Worm (Caenorhabditis elegans) whole organism, L1 larva: Measurements from ENCODE around the gene F36H9.2.
A peak's percentile ranks its signal among the peaks of the same experiment; 100 is the strongest.

ENCODE experiments used
- C16A3.4 ChIP-seq: fragments of 150-350 bp; optimal IDR thresholded peaks from 2 replicates; lab custom pipeline; 2014; ENCODE audit warnings: missing biosample characterization, missing genetic modification characterization
- C34B4.2 ChIP-seq: sonication (generic microtip); optimal IDR thresholded peaks from 2 replicates; lab custom pipeline; 2017; ENCODE audit warnings: mild to moderate bottlenecking, missing genetic modification characterization, missing compliant biosample characterization
- aly-2 ChIP-seq: fragments of 150-350 bp; optimal IDR thresholded peaks from 2 replicates; lab custom pipeline; 2014; ENCODE audit warnings: missing biosample characterization, missing genetic modification characterization
- ama-1 ChIP-seq: fragments of 150-350 bp; optimal IDR thresholded peaks from 2 replicates; lab custom pipeline; 2014
- blmp-1 ChIP-seq: fragments of 150-350 bp; optimal IDR thresholded peaks from 2 replicates; lab custom pipeline; 2014; ENCODE audit warnings: missing biosample characterization, missing genetic modification characterization
- ceh-82 ChIP-seq, 3 experiments: fragments of 150-350 bp in 1 of 3; sonication (generic microtip) in 2 of 3; optimal IDR thresholded peaks; 2 replicates each; lab custom pipeline; 2014 to 2017; ENCODE audit warnings: missing biosample characterization in 3 of 3, missing genetic modification characterization in 3 of 3
- ceh-88 ChIP-seq: fragments of 200-800 bp; sonication (Bioruptor generic); IDR thresholded peaks from 2 replicates; pipeline ENCODE4 v1.3.6; 2022; ENCODE audit warnings: missing genetic modification characterization, missing compliant biosample characterization
- ceh-90 ChIP-seq: sonication (generic microtip); optimal IDR thresholded peaks from 2 replicates; lab custom pipeline; 2016; ENCODE audit warnings: missing genetic modification characterization, missing compliant biosample characterization
- dsc-1 ChIP-seq: sonication (generic microtip); optimal IDR thresholded peaks from 2 replicates; lab custom pipeline; 2016; ENCODE audit warnings: mild to moderate bottlenecking, missing genetic modification characterization, missing compliant biosample characterization
- egl-13 ChIP-seq: sonication (generic microtip); optimal IDR thresholded peaks from 2 replicates; lab custom pipeline; 2016; ENCODE audit warnings: missing genotype, missing genetic modification reagents, missing genetic modification characterization, missing compliant biosample characterization
- egl-27 ChIP-seq, 2 experiments: fragments of 150-350 bp in 1 of 2; sonication (generic microtip); optimal IDR thresholded peaks; 3 replicates each; lab custom pipeline; 2017 to 2018; ENCODE audit warnings: missing biosample characterization in 2 of 2, missing genetic modification characterization in 2 of 2, missing genetic modification reagents in 2 of 2
- hpl-2 ChIP-seq: fragments of 150-350 bp; optimal IDR thresholded peaks from 2 replicates; lab custom pipeline; 2014; ENCODE audit warnings: missing biosample characterization, missing genetic modification reagents, missing genetic modification characterization
- isw-1 ChIP-seq: fragments of 200-800 bp; sonication (Bioruptor generic); IDR thresholded peaks from 2 replicates; pipeline ENCODE4 v1.3.6; 2022; ENCODE audit warnings: missing genetic modification characterization, missing compliant biosample characterization
- jun-1 ChIP-seq: fragments of 150-350 bp; optimal IDR thresholded peaks from 2 replicates; lab custom pipeline; 2014; ENCODE audit warnings: missing biosample characterization, missing genetic modification reagents, missing genetic modification characterization
- lin-13 ChIP-seq: fragments of 150-350 bp; optimal IDR thresholded peaks from 2 replicates; lab custom pipeline; 2014; ENCODE audit warnings: missing biosample characterization, missing genetic modification reagents, missing genetic modification characterization
- mdl-1 ChIP-seq, 2 experiments: fragments of 150-350 bp; optimal IDR thresholded peaks; 2 replicates each; lab custom pipeline; 2014 to 2017; ENCODE audit warnings: missing biosample characterization in 2 of 2, missing genetic modification characterization in 2 of 2, inconsistent platforms in 1 of 2
- mef-2 ChIP-seq: fragments of 150-350 bp; optimal IDR thresholded peaks from 2 replicates; lab custom pipeline; 2014; ENCODE audit warnings: missing biosample characterization, missing genetic modification characterization
- mep-1 ChIP-seq: fragments of 150-350 bp; optimal IDR thresholded peaks from 2 replicates; lab custom pipeline; 2014; ENCODE audit warnings: missing biosample characterization, missing genetic modification characterization
- nhr-11 ChIP-seq: fragments of 150-350 bp; optimal IDR thresholded peaks from 2 replicates; lab custom pipeline; 2014; ENCODE audit warnings: missing biosample characterization, missing genetic modification characterization
- nhr-237 ChIP-seq: fragments of 150-350 bp; optimal IDR thresholded peaks from 2 replicates; lab custom pipeline; 2014; ENCODE audit warnings: missing biosample characterization, missing genetic modification characterization
- nhr-28 ChIP-seq: fragments of 150-350 bp; optimal IDR thresholded peaks from 2 replicates; lab custom pipeline; 2014; ENCODE audit warnings: missing biosample characterization, missing genetic modification characterization
- nhr-71 ChIP-seq: sonication (generic microtip); optimal IDR thresholded peaks from 2 replicates; lab custom pipeline; 2016; ENCODE audit warnings: mild to moderate bottlenecking, missing genetic modification characterization, moderate library complexity, missing compliant biosample characterization
- nhr-76 ChIP-seq: sonication (generic microtip); optimal IDR thresholded peaks from 2 replicates; lab custom pipeline; 2017; ENCODE audit warnings: missing biosample characterization, missing genetic modification characterization
- nhr-84 ChIP-seq: sonication (generic microtip); optimal IDR thresholded peaks from 2 replicates; lab custom pipeline; 2017; ENCODE audit warnings: missing biosample characterization, missing genetic modification characterization
- nhr-85 ChIP-seq: sonication (generic microtip); peaks from one replicate; lab custom pipeline; 2016; ENCODE audit warnings: missing genetic modification characterization, inconsistent platforms, missing compliant biosample characterization
- nhr-90 ChIP-seq: sonication (generic microtip); optimal IDR thresholded peaks from 2 replicates; lab custom pipeline; 2016; ENCODE audit warnings: mild to moderate bottlenecking, missing genetic modification characterization, missing compliant biosample characterization; ENCODE audit not compliant: poor library complexity
- pqm-1 ChIP-seq: sonication (generic microtip); optimal IDR thresholded peaks from 3 replicates; lab custom pipeline; 2017; ENCODE audit warnings: missing biosample characterization, missing genetic modification characterization
- skn-1 ChIP-seq: fragments of 150-350 bp; optimal IDR thresholded peaks from 2 replicates; lab custom pipeline; 2014; ENCODE audit warnings: missing biosample characterization, missing genetic modification characterization
- sox-4 ChIP-seq: sonication (generic microtip); optimal IDR thresholded peaks from 2 replicates; lab custom pipeline; 2016; ENCODE audit warnings: missing genetic modification characterization, missing compliant biosample characterization
- sptf-1 ChIP-seq: fragments of 150-350 bp; optimal IDR thresholded peaks from 2 replicates; lab custom pipeline; 2014; ENCODE audit warnings: missing biosample characterization, missing genetic modification characterization
- swsn-7 ChIP-seq: sonication (generic microtip); optimal IDR thresholded peaks from 2 replicates; lab custom pipeline; 2016; ENCODE audit warnings: missing genetic modification characterization, missing compliant biosample characterization
- unc-62 ChIP-seq: fragments of 150-350 bp; optimal IDR thresholded peaks from 2 replicates; lab custom pipeline; 2014; ENCODE audit warnings: missing biosample characterization, missing genetic modification reagents, missing genetic modification characterization
- xbp-1 ChIP-seq: sonication (generic microtip); optimal IDR thresholded peaks from 2 replicates; lab custom pipeline; 2016; ENCODE audit warnings: missing genetic modification characterization, missing compliant biosample characterization
- ztf-11 ChIP-seq, 2 experiments: sonication (generic microtip); optimal IDR thresholded peaks; 2 replicates each; lab custom pipeline; 2016 to 2017; ENCODE audit warnings: missing genetic modification characterization in 2 of 2, missing biosample characterization in 1 of 2, missing compliant biosample characterization in 1 of 2

F36H9.2 gene

DNA sequence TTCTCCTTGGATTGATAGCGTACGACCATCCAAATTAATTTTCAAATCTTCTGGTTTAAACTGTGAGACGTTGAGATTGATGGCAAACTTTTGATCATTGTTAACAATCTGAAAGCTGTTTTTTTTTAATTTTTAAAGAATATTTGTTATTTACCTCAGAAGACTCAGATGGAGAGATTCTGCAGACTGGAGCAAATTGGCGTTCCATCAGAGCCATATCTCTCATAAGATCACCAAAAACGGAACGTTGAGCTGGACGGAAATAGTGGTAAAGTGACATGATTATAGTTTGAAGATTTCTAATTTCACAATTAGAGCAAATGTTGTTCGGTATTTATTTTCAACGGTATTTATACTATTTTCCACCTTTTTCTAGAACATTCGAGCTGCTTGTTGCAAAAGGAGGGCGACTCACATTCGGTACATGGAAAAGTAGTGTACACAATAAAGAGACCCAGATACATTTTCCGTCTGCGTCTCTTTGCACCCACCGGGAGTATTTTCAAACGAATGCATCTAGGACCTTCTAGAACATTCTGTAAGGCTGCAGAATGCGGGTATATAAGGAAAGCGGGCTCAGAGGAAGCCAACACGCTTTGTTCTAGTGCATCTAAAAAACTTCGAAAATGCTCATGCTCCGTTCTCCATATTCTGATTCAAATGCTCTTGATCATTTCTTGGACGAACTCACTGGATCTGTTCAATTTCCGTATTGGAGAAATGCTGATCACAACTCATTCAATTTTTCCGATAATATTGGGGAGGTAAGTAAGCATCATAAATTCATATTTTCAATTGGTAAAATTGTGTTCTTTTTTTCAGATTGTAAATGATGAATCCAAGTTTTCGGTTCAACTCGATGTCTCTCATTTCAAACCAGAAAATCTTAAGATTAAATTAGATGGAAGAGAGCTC lies 16.6 kb downstream of the F36H9.2 start, which contains the start of the genes hsp-16.2 and hsp-16.41 (continued):
- no peak for TF ChIP-seq jun-1 (tag; lab: Kevin White, UChicago)
- TF ChIP-seq nhr-71 (tag; lab: Kevin White, UChicago), result peak; percentile 79
- TF ChIP-seq ceh-82 (tag; optimal IDR thresholded peaks at IDR 0.05; lab: Kevin White, UChicago), result peak in 1 of 3 experiments; percentile 46
- TF ChIP-seq swsn-7, result peak; percentile 80
- no peak for TF ChIP-seq nhr-237 (tag; lab: Kevin White, UChicago)
- peak; percentile 47 for TF ChIP-seq dsc-1 (tag; lab: Kevin White, UChicago)
- TF ChIP-seq mdl-1 (tag; optimal IDR thresholded peaks at IDR 0.05; lab: Kevin White, UChicago), result peak in 1 of 2 experiments; percentile 52
- TF ChIP-seq ztf-11 (tag; optimal IDR thresholded peaks at IDR 0.05; lab: Kevin White, UChicago), result peak in 1 of 2 experiments; percentile 48
- peak; percentile 82 for TF ChIP-seq egl-13 (tag; lab: Kevin White, UChicago)

DNA sequence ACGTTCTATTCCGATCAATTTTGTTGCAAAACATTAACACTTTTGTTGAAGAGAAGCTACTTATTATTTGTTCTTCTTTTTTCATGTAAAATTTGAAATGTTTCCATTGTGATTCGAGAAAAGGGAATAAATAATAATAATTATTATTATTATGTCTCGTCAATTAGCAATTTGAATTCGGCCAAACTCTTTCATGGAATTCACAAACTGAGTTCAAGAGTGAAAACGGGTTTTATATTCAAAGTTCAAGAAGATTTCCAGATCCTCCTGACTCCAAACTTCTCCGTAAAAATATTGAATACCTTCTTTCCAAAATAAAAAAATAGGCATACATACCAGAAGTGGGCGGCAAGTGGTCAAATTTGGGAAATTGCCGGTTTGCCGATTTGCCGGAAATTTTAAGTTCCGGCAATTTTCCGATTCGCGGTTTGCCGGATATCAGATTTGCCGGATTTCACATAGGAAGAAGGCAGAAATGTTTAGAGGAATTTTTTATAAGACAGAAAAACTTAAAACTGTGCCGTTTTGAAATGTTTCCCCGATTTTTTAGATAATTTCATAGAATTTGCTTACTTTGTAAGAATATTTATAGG lies 17.6 kb downstream of the F36H9.2 start:
- TF ChIP-seq nhr-90 (tag; lab: Kevin White, UChicago) (no peak), mep-1 (tag; lab: Kevin White, UChicago) (peak; percentile 71), skn-1 (tag; lab: Kevin White, UChicago) (peak; percentile 63), nhr-85 (peak; percentile 45)

DNA sequence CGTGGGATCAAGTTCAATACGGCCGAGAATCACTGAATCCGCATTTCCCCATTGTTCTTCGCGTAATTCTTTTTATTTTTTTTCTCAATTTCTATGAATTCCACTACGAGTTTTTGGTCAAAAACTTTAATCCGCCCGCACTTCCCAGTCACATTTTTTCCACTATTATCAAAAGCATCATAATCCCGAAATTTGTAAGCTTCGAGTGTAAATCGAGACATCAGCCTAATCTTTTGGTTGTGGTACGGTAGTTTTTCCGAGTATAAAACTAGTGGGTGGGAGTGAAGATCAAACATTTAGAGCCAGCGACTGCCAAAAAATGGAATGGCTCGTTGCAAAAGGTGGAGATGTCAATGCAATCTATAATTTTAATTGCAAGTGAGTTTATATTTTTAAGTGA lies 18.9 kb downstream of the F36H9.2 start, which contains the start of gene srt-42:
srt-42 (plus strand) TSS at position 301 of the 400 bp plus-strand sequence.
- TF ChIP-seq nhr-84 (no peak), jun-1 (tag; lab: Kevin White, UChicago) (no peak), lin-13 (no peak), nhr-76 (tag; lab: Kevin White, UChicago) (no peak), ceh-88 (GFP tag; lab: Robert Waterston, UW) (no peak), mef-2 (tag; lab: Kevin White, UChicago) (no peak), ama-1 (lab: Kevin White, UChicago) (no peak), C34B4.2 (tag; lab: Kevin White, UChicago) (no peak), dsc-1 (tag; lab: Kevin White, UChicago) (no peak), nhr-11 (tag; lab: Kevin White, UChicago) (no peak), C16A3.4 (tag; lab: Kevin White, UChicago) (no peak), sox-4 (tag; lab: Kevin White, UChicago) (no peak), xbp-1 (tag; lab: Kevin White, UChicago) (no peak), sptf-1 (tag; lab: Kevin White, UChicago) (no peak), ceh-90 (tag; lab: Kevin White, UChicago) (no peak)

DNA sequence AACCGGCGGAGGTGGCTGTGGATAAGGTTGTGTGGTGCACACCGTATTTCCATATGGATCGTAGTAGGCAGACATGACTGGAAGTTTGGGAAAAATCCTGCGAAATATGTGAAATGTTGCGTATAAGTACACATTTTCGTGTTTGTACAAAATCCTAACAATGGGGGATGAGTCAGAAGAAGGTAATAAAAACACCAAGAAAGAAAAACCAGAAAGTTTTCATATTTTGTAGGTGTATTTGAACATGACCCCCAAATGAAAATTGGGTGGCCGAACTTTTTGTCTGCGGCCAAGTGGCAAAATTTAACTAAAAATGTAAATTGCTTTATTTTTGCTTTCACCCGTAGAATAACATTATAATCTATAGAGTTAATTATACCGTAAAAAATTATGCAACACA lies 22.8 kb downstream of the F36H9.2 start, which contains the start of gene Y46H3A.4:
Y46H3A.4 (minus strand) TSS at position 101 of the 400 bp plus-strand sequence.
- TF ChIP-seq unc-62 (GFP tag; lab: Kevin White, UChicago), result no peak
- TF ChIP-seq egl-27 (tag; optimal IDR thresholded peaks at IDR 0.05; lab: Kevin White, UChicago), result no peak
- no peak for TF ChIP-seq pqm-1 (tag; lab: Kevin White, UChicago)
- TF ChIP-seq blmp-1 (tag; lab: Kevin White, UChicago), result no peak
- TF ChIP-seq hpl-2 (GFP tag; lab: Kevin White, UChicago), result no peak
- no peak for TF ChIP-seq sox-4 (tag; lab: Kevin White, UChicago)
- TF ChIP-seq nhr-237 (tag; lab: Kevin White, UChicago), result no peak
- TF ChIP-seq aly-2 (tag; lab: Kevin White, UChicago), result no peak
- no peak for TF ChIP-seq isw-1 (GFP tag; lab: Robert Waterston, UW)
- no peak for TF ChIP-seq nhr-28 (tag; lab: Kevin White, UChicago)
